Worm (Caenorhabditis elegans) whole organism, L3 larva: ENCODE data around the gene T15B12.2.

Experiments used
- egl-27 ChIP-seq: sonication (generic microtip); optimal IDR thresholded peaks from 4 replicates; lab custom pipeline; 2017; ENCODE audit warnings: missing biosample characterization, missing genetic modification reagents, missing genetic modification characterization
- elt-3 ChIP-seq, 3 experiments: fragments of 150-350 bp in 1 of 3; sonication (generic microtip) in 2 of 3; optimal IDR thresholded peaks; 2 replicates in 2 of 3; 4 replicates in 1 of 3; lab custom pipeline; 2014 to 2017; ENCODE audit warnings: missing biosample characterization in 3 of 3, missing genetic modification characterization in 3 of 3
- fkh-10 ChIP-seq: sonication (generic microtip); optimal IDR thresholded peaks from 2 replicates; lab custom pipeline; 2017; ENCODE audit warnings: missing biosample characterization, missing genetic modification reagents, missing genetic modification characterization
- fos-1 ChIP-seq: fragments of 150-350 bp; optimal IDR thresholded peaks from 2 replicates; lab custom pipeline; 2014; ENCODE audit warnings: missing biosample characterization, missing genetic modification characterization
- mdl-1 ChIP-seq: fragments of 150-350 bp; optimal IDR thresholded peaks from 2 replicates; lab custom pipeline; 2014; ENCODE audit warnings: missing biosample characterization, missing genetic modification characterization
- nfya-1 ChIP-seq: sonication (generic microtip); optimal IDR thresholded peaks from 2 replicates; lab custom pipeline; 2017; ENCODE audit warnings: missing genetic modification characterization, mild to moderate bottlenecking, missing compliant biosample characterization, antibody characterized with exemption, moderate library complexity; ENCODE audit not compliant: insufficient read depth
- nhr-25 ChIP-seq: sonication (generic microtip); optimal IDR thresholded peaks from 2 replicates; lab custom pipeline; 2017; ENCODE audit warnings: missing biosample characterization, missing genetic modification characterization
- pha-4 ChIP-seq: fragments of 150-350 bp; optimal IDR thresholded peaks from 2 replicates; lab custom pipeline; 2014; ENCODE audit warnings: missing biosample characterization, missing genetic modification reagents, missing genetic modification characterization

- TF ChIP-seq elt-3 (tag; optimal IDR thresholded peaks at IDR 0.05; lab: Kevin White, UChicago): no peak
- TF ChIP-seq mdl-1 (tag; lab: Kevin White, UChicago): no peak
- no peak for TF ChIP-seq nhr-25 (tag; lab: Kevin White, UChicago)
- TF ChIP-seq egl-27: no peak
- TF ChIP-seq fkh-10 (GFP tag; lab: Kevin White, UChicago): no peak
- no peak for TF ChIP-seq fos-1 (tag; lab: Kevin White, UChicago)
- no peak for TF ChIP-seq pha-4 (tag; lab: Kevin White, UChicago)
- no peak for TF ChIP-seq nfya-1 (tag; lab: Kevin White, UChicago)
Measured at ce11 chrIII:5263299-5263993, 38.2 kb downstream of the T15B12.2 start, which contains the start of the genes C34E10.9 and hap-1.
